Fruit fly (Drosophila melanogaster) whole organism, embryonic: Measurements from ENCODE around the gene Cpr30F.

ENCODE experiments used
- Abd-B ChIP-seq: fragments of 200-800 bp; sonication (Bioruptor generic); optimal IDR thresholded peaks from 2 replicates; lab custom pipeline; 2018; ENCODE audit warnings: missing biosample characterization, mild to moderate bottlenecking, missing genetic modification characterization, moderate library complexity
- BEAF-32 ChIP-seq: fragments of 200-800 bp; sonication (Bioruptor generic); optimal IDR thresholded peaks from 3 replicates; lab custom pipeline; 2017; ENCODE audit warnings: missing biosample characterization, missing genetic modification characterization, mild to moderate bottlenecking, moderate library complexity, missing genetic modification reagents
- Bgb ChIP-seq: fragments of 200-800 bp; sonication (Bioruptor generic); IDR thresholded peaks from 2 replicates; pipeline ENCODE4 v1.3.6; 2022; ENCODE audit warnings: missing biosample characterization, missing genetic modification characterization; ENCODE audit not compliant: partially characterized antibody
- CG10543 ChIP-seq: fragments of 200-800 bp; sonication (Bioruptor generic); optimal IDR thresholded peaks from 3 replicates; lab custom pipeline; 2017; ENCODE audit warnings: missing biosample characterization, mild to moderate bottlenecking, missing genetic modification characterization, moderate library complexity
- CG1233 ChIP-seq: fragments of 200-800 bp; sonication (Bioruptor generic); optimal IDR thresholded peaks from 4 replicates; lab custom pipeline; 2018; ENCODE audit warnings: missing biosample characterization, mild to moderate bottlenecking, missing genetic modification characterization
- CG12391 ChIP-seq: fragments of 200-800 bp; sonication (Bioruptor generic); optimal IDR thresholded peaks from 3 replicates; lab custom pipeline; 2018; ENCODE audit warnings: missing biosample characterization, mild to moderate bottlenecking, missing genetic modification characterization, moderate library complexity
- CG15514 ChIP-seq: fragments of 200-800 bp; sonication (Bioruptor generic); optimal IDR thresholded peaks from 3 replicates; lab custom pipeline; 2017; ENCODE audit warnings: missing biosample characterization, missing genetic modification characterization, mild to moderate bottlenecking, moderate library complexity, missing genetic modification reagents
- CG16813 ChIP-seq: fragments of 200-800 bp; sonication (Bioruptor generic); IDR thresholded peaks from 3 replicates; pipeline ENCODE4 v1.3.6; 2022; ENCODE audit warnings: missing biosample characterization, missing genetic modification characterization; ENCODE audit not compliant: partially characterized antibody
- CG17186 ChIP-seq: fragments of 200-800 bp; sonication (Bioruptor generic); optimal IDR thresholded peaks from 3 replicates; lab custom pipeline; 2017; ENCODE audit warnings: missing biosample characterization, missing genetic modification reagents, missing genetic modification characterization
- CG2116 ChIP-seq: fragments of 200-800 bp; sonication (Bioruptor generic); optimal IDR thresholded peaks from 3 replicates; lab custom pipeline; 2018; ENCODE audit warnings: missing biosample characterization, mild to moderate bottlenecking, missing genetic modification characterization
- CG31365 ChIP-seq: fragments of 200-800 bp; sonication (Bioruptor generic); optimal IDR thresholded peaks from 2 replicates; lab custom pipeline; 2018; ENCODE audit warnings: missing biosample characterization, mild to moderate bottlenecking, missing genetic modification characterization
- CG34376 ChIP-seq: fragments of 200-800 bp; sonication (Bioruptor generic); optimal IDR thresholded peaks from 2 replicates; lab custom pipeline; 2018; ENCODE audit warnings: missing biosample characterization, mild to moderate bottlenecking, missing genetic modification characterization
- CG34422 ChIP-seq: fragments of 200-800 bp; sonication (Bioruptor generic); IDR thresholded peaks from 3 replicates; pipeline ENCODE4 v1.3.6; 2022; ENCODE audit warnings: missing biosample characterization, missing genetic modification characterization
- CG6854 ChIP-seq: fragments of 200-800 bp; sonication (Bioruptor generic); optimal IDR thresholded peaks from 3 replicates; lab custom pipeline; 2017; ENCODE audit warnings: missing biosample characterization, mild to moderate bottlenecking, missing genetic modification characterization
- CG8290 ChIP-seq, 3 experiments: fragments of 200-800 bp; sonication (Bioruptor generic); optimal IDR thresholded peaks; 2 replicates each; lab custom pipeline; 2016 to 2019; ENCODE audit warnings: missing biosample characterization in 3 of 3, missing genetic modification characterization in 3 of 3, mild to moderate bottlenecking in 2 of 3, moderate library complexity in 1 of 3
- CG8388 ChIP-seq: fragments of 200-800 bp; sonication (Bioruptor generic); optimal IDR thresholded peaks from 2 replicates; lab custom pipeline; 2019; ENCODE audit warnings: missing biosample characterization, mild to moderate bottlenecking, missing genetic modification characterization, moderate library complexity
- CG8478 ChIP-seq: fragments of >200 bp; optimal IDR thresholded peaks from 2 replicates; lab custom pipeline; 2018
- CG9437 ChIP-seq: fragments of 200-800 bp; sonication (Bioruptor generic); optimal IDR thresholded peaks from 2 replicates; lab custom pipeline; 2018; ENCODE audit warnings: missing biosample characterization, mild to moderate bottlenecking, missing genetic modification characterization
- Doc3 ChIP-seq: fragments of 200-800 bp; sonication (Bioruptor generic); IDR thresholded peaks from 3 replicates; pipeline ENCODE4 v1.3.6; 2022; ENCODE audit warnings: missing biosample characterization, missing genetic modification characterization; ENCODE audit not compliant: partially characterized antibody
- Dp ChIP-seq: fragments of 200-800 bp; sonication (Bioruptor generic); optimal IDR thresholded peaks from 2 replicates; lab custom pipeline; 2018; ENCODE audit warnings: missing biosample characterization, mild to moderate bottlenecking, missing genetic modification characterization, moderate library complexity
- Hr3 ChIP-seq: fragments of 200-800 bp; sonication (Bioruptor generic); optimal IDR thresholded peaks from 3 replicates; lab custom pipeline; 2016; ENCODE audit warnings: missing biosample characterization, missing genetic modification characterization
- MESR4 ChIP-seq: fragments of 200-800 bp; sonication (Bioruptor generic); optimal IDR thresholded peaks from 2 replicates; lab custom pipeline; 2018; ENCODE audit warnings: missing biosample characterization, mild to moderate bottlenecking, missing genetic modification characterization, moderate library complexity
- Max ChIP-seq: fragments of 200-800 bp; sonication (Bioruptor generic); optimal IDR thresholded peaks from 2 replicates; lab custom pipeline; 2016; ENCODE audit warnings: missing biosample characterization, mild to moderate bottlenecking, missing genetic modification characterization
- Nf-YC ChIP-seq: fragments of 200-800 bp; optimal IDR thresholded peaks from 3 replicates; lab custom pipeline; 2019; ENCODE audit warnings: missing biosample characterization, mild to moderate bottlenecking, missing genetic modification characterization, moderate library complexity
- Opbp ChIP-seq: fragments of 200-800 bp; sonication (Bioruptor generic); IDR thresholded peaks from 3 replicates; pipeline ENCODE4 v1.3.6; 2022; ENCODE audit warnings: missing biosample characterization, missing genetic modification characterization; ENCODE audit not compliant: partially characterized antibody
- Ptx1 ChIP-seq: fragments of 200-800 bp; sonication (Bioruptor generic); IDR thresholded peaks from 2 replicates; pipeline ENCODE4 v1.3.6; 2022; ENCODE audit warnings: missing biosample characterization, missing genetic modification characterization
- Scr ChIP-seq: fragments of 200-800 bp; sonication (Bioruptor generic); IDR thresholded peaks from 2 replicates; pipeline ENCODE4 v1.3.6; 2022; ENCODE audit warnings: missing biosample characterization, missing genetic modification characterization; ENCODE audit not compliant: partially characterized antibody
- Sin3A ChIP-seq: fragments of >200 bp; optimal IDR thresholded peaks from 2 replicates; lab custom pipeline; 2018
- Sry-δ ChIP-seq: fragments of 200-800 bp; sonication (Bioruptor generic); optimal IDR thresholded peaks from 2 replicates; lab custom pipeline; 2016; ENCODE audit warnings: missing biosample characterization, missing genetic modification characterization
- Stat92E ChIP-seq, 3 experiments: fragments of >200 bp in 2 of 3; fragments of 200-800 bp in 1 of 3; sonication (Bioruptor generic) in 1 of 3; optimal IDR thresholded peaks; 2 replicates each; lab custom pipeline; 2017 to 2019; ENCODE audit warnings: missing biosample characterization in 3 of 3, missing genetic modification characterization in 3 of 3, mild to moderate bottlenecking in 1 of 3, moderate library complexity in 1 of 3
- amos ChIP-seq: fragments of 200-800 bp; sonication (Bioruptor generic); IDR thresholded peaks from 2 replicates; pipeline ENCODE4 v1.3.6; 2022; ENCODE audit warnings: missing biosample characterization, missing genetic modification characterization; ENCODE audit not compliant: partially characterized antibody
- ash1 ChIP-seq: fragments of 200-800 bp; sonication (Bioruptor generic); optimal IDR thresholded peaks from 2 replicates; lab custom pipeline; 2018; ENCODE audit warnings: missing biosample characterization, mild to moderate bottlenecking, missing genetic modification characterization
- bbx ChIP-seq: fragments of 200-800 bp; sonication (Bioruptor generic); IDR thresholded peaks from 2 replicates; pipeline ENCODE4 v1.3.6; 2022; ENCODE audit warnings: missing biosample characterization, missing genetic modification characterization; ENCODE audit not compliant: partially characterized antibody
- dm ChIP-seq: fragments of 200-800 bp; sonication (Bioruptor generic); optimal IDR thresholded peaks from 3 replicates; lab custom pipeline; 2016; ENCODE audit warnings: missing biosample characterization, missing genetic modification characterization
- emc ChIP-seq: fragments of 200-800 bp; sonication (Bioruptor generic); optimal IDR thresholded peaks from 2 replicates; lab custom pipeline; 2016; ENCODE audit warnings: missing biosample characterization, missing genetic modification characterization
- gem ChIP-seq: fragments of 200-800 bp; sonication (Bioruptor generic); optimal IDR thresholded peaks from 2 replicates; lab custom pipeline; 2019; ENCODE audit warnings: missing biosample characterization, mild to moderate bottlenecking, missing genetic modification characterization, moderate library complexity
- jing ChIP-seq: fragments of 200-800 bp; sonication (Bioruptor generic); optimal IDR thresholded peaks from 2 replicates; lab custom pipeline; 2018; ENCODE audit warnings: missing biosample characterization, mild to moderate bottlenecking, missing genetic modification characterization
- klu ChIP-seq: fragments of 200-800 bp; sonication (Bioruptor generic); IDR thresholded peaks from 2 replicates; pipeline ENCODE4 v1.3.6; 2022; ENCODE audit warnings: missing biosample characterization, missing genetic modification characterization
- kni ChIP-seq: fragments of 200-800 bp; sonication (Bioruptor generic); optimal IDR thresholded peaks from 3 replicates; lab custom pipeline; 2017; ENCODE audit warnings: mild to moderate bottlenecking, missing biosample characterization, missing genetic modification reagents, missing genetic modification characterization
- knrl ChIP-seq: fragments of 200-800 bp; sonication (Bioruptor generic); IDR thresholded peaks from 3 replicates; pipeline ENCODE4 v1.3.6; 2022; ENCODE audit warnings: missing biosample characterization, missing genetic modification characterization; ENCODE audit not compliant: partially characterized antibody
- phol ChIP-seq: fragments of 200-800 bp; sonication (Bioruptor generic); optimal IDR thresholded peaks from 3 replicates; lab custom pipeline; 2018; ENCODE audit warnings: missing biosample characterization, mild to moderate bottlenecking, missing genetic modification characterization, moderate library complexity
- pzg ChIP-seq: fragments of 200-800 bp; sonication (Bioruptor generic); optimal IDR thresholded peaks from 3 replicates; lab custom pipeline; 2018; ENCODE audit warnings: missing biosample characterization, mild to moderate bottlenecking, missing genetic modification characterization, moderate library complexity
- salm ChIP-seq: fragments of 200-800 bp; sonication (Bioruptor generic); optimal IDR thresholded peaks from 2 replicates; lab custom pipeline; 2018; ENCODE audit warnings: missing biosample characterization, mild to moderate bottlenecking, missing genetic modification characterization
- sd ChIP-seq: fragments of 200-800 bp; sonication (Bioruptor generic); optimal IDR thresholded peaks from 3 replicates; lab custom pipeline; 2018; ENCODE audit warnings: missing biosample characterization, mild to moderate bottlenecking, missing genetic modification characterization, moderate library complexity
- trem ChIP-seq: fragments of 200-800 bp; optimal IDR thresholded peaks from 3 replicates; lab custom pipeline; 2019; ENCODE audit warnings: missing biosample characterization, mild to moderate bottlenecking, missing genetic modification characterization, moderate library complexity
- unc-4 ChIP-seq: fragments of 200-800 bp; sonication (Bioruptor generic); IDR thresholded peaks from 2 replicates; pipeline ENCODE4 v1.3.6; 2022; ENCODE audit warnings: missing biosample characterization, missing genetic modification characterization; ENCODE audit not compliant: partially characterized antibody
- vnd ChIP-seq: fragments of 200-800 bp; sonication (Bioruptor generic); IDR thresholded peaks from 3 replicates; pipeline ENCODE4 v1.3.6; 2022; ENCODE audit warnings: missing biosample characterization, missing genetic modification characterization; ENCODE audit not compliant: partially characterized antibody

The Cpr30F gene

dm6 chr2L:9893183-9893582, 39.8 kb downstream of the Cpr30F start, which contains the start of gene mtDNA-helicase (continued):
- TF ChIP-seq CG16813 (GFP tag; lab: Robert Waterston, UW) = peak; percentile 38; the same call in 1 of the 3 replicates
- no peak for TF ChIP-seq CG8290 (GFP tag; optimal IDR thresholded peaks at IDR 0.05; lab: Kevin White, UChicago)
- peak in 1 of 2 experiments; percentile 4 for TF ChIP-seq CG8290 (tag; optimal IDR thresholded peaks at IDR 0.05; lab: Kevin White, UChicago)
- peak; percentile 41; the same call in 2 of the 3 replicates for TF ChIP-seq knrl (GFP tag; lab: Robert Waterston, UW)
- TF ChIP-seq MESR4 = peak; percentile 52
- peak; percentile 12 for TF ChIP-seq Sin3A (lab: Kevin White, UChicago)
- no peak for TF ChIP-seq CG10543 (GFP tag; lab: Kevin White, UChicago)
- peak; percentile 36 for TF ChIP-seq pzg (GFP tag; lab: Kevin White, UChicago)
- peak; percentile 77 for TF ChIP-seq dm (GFP tag; lab: Kevin White, UChicago)
- TF ChIP-seq unc-4 (GFP tag; lab: Robert Waterston, UW) = peak; percentile 56; the same call in 1 of the 2 replicates
- TF ChIP-seq BEAF-32 = peak; percentile 58
- no peak for TF ChIP-seq emc (GFP tag; lab: Kevin White, UChicago)
- no peak for TF ChIP-seq gem (tag; lab: Kevin White, UChicago)
- TF ChIP-seq Opbp (GFP tag; lab: Robert Waterston, UW) = peak; percentile 57; the same call in 1 of the 3 replicates
- no peak for TF ChIP-seq Nf-YC (tag; lab: Kevin White, UChicago)
- peak; percentile 5 for TF ChIP-seq CG12391 (tag; lab: Kevin White, UChicago)
- no peak for TF ChIP-seq jing (GFP tag; lab: Kevin White, UChicago)
- TF ChIP-seq Abd-B (GFP tag; lab: Kevin White, UChicago) = no peak
- TF ChIP-seq trem (tag; lab: Kevin White, UChicago) = peak; percentile 1
- TF ChIP-seq salm (tag; lab: Kevin White, UChicago) = no peak
- peak; percentile 31 for TF ChIP-seq CG17186 (GFP tag; lab: Kevin White, UChicago)
- TF ChIP-seq Dp (GFP tag; lab: Kevin White, UChicago) = peak; percentile 86
- TF ChIP-seq kni (GFP tag; lab: Kevin White, UChicago) = no peak
- no peak for TF ChIP-seq Hr3 (GFP tag; lab: Kevin White, UChicago)
- no peak for TF ChIP-seq Stat92E (GFP tag; optimal IDR thresholded peaks at IDR 0.05; lab: Kevin White, UChicago)
- no peak for TF ChIP-seq CG6854 (GFP tag; lab: Kevin White, UChicago)
- TF ChIP-seq klu = peak; percentile 38; the same call in 1 of the 2 replicates
- TF ChIP-seq phol = peak; percentile 48
- peak; percentile 79 for TF ChIP-seq sd
- peak; percentile 5 for TF ChIP-seq CG15514 (GFP tag; lab: Kevin White, UChicago)
- TF ChIP-seq CG1233 = no peak
- TF ChIP-seq CG8388 = no peak
- no peak for TF ChIP-seq Ptx1 (GFP tag; lab: Robert Waterston, UW)
- no peak for TF ChIP-seq CG31365 (tag; lab: Kevin White, UChicago)
- peak; percentile 49; the same call in 2 of the 3 replicates for TF ChIP-seq CG34422 (GFP tag; lab: Robert Waterston, UW)
- peak; percentile 94 for TF ChIP-seq CG2116 (GFP tag; lab: Kevin White, UChicago)
- TF ChIP-seq Bgb (GFP tag; lab: Robert Waterston, UW) = peak; percentile 57
- 0 out of 3 replicates have a peak, but pooled peaks have one; percentile 41 for TF ChIP-seq vnd (GFP tag; lab: Robert Waterston, UW)
- TF ChIP-seq amos (GFP tag; lab: Robert Waterston, UW) = peak; percentile 33; the same call in 1 of the 2 replicates
- TF ChIP-seq Max (GFP tag; lab: Kevin White, UChicago) = peak; percentile 18
- peak; percentile 62 for TF ChIP-seq Scr (GFP tag; lab: Robert Waterston, UW)
- no peak for TF ChIP-seq CG8478
- TF ChIP-seq bbx = peak; percentile 60; the same call in 1 of the 2 replicates
- peak; percentile 23 for TF ChIP-seq CG9437 (GFP tag; lab: Kevin White, UChicago)
- no peak for TF ChIP-seq ash1 (GFP tag; lab: Kevin White, UChicago)
- TF ChIP-seq Doc3 (GFP tag; lab: Robert Waterston, UW) = peak; percentile 51; the same call in 1 of the 3 replicates
- peak; percentile 16 for TF ChIP-seq CG34376 (GFP tag; lab: Kevin White, UChicago)
- TF ChIP-seq Sry-δ = peak; percentile 72
